Worm (Caenorhabditis elegans) whole organism, L1 larva: Measurements from ENCODE around the gene Y39F10A.6.

Experiments
- C04F5.9 ChIP-seq: sonication (generic microtip); optimal IDR thresholded peaks from 2 replicates; lab custom pipeline; 2016; ENCODE audit warnings: missing genetic modification characterization, missing compliant biosample characterization
- C16A3.4 ChIP-seq: fragments of 150-350 bp; optimal IDR thresholded peaks from 2 replicates; lab custom pipeline; 2014; ENCODE audit warnings: missing biosample characterization, missing genetic modification characterization
- C34B4.2 ChIP-seq: sonication (generic microtip); optimal IDR thresholded peaks from 2 replicates; lab custom pipeline; 2017; ENCODE audit warnings: mild to moderate bottlenecking, missing genetic modification characterization, missing compliant biosample characterization
- ama-1 ChIP-seq: fragments of 150-350 bp; optimal IDR thresholded peaks from 2 replicates; lab custom pipeline; 2014
- ceh-82 ChIP-seq, 3 experiments: fragments of 150-350 bp in 1 of 3; sonication (generic microtip) in 2 of 3; optimal IDR thresholded peaks; 2 replicates each; lab custom pipeline; 2014 to 2017; ENCODE audit warnings: missing biosample characterization in 3 of 3, missing genetic modification characterization in 3 of 3
- dpl-1 ChIP-seq, 3 experiments: fragments of 150-350 bp in 2 of 3; sonication (generic microtip) in 1 of 3; optimal IDR thresholded peaks; 2 replicates each; lab custom pipeline; 2014 to 2017; ENCODE audit warnings: missing biosample characterization in 3 of 3, missing genetic modification characterization in 3 of 3, missing genetic modification reagents in 3 of 3
- dsc-1 ChIP-seq: sonication (generic microtip); optimal IDR thresholded peaks from 2 replicates; lab custom pipeline; 2016; ENCODE audit warnings: mild to moderate bottlenecking, missing genetic modification characterization, missing compliant biosample characterization
- efl-1 ChIP-seq, 4 experiments: fragments of 150-350 bp; optimal IDR thresholded peaks in 3 of 4; peaks in 1 of 4; 1 replicate in 1 of 4; 2 replicates in 3 of 4; lab custom pipeline; 2014; ENCODE audit warnings: missing biosample characterization in 2 of 4, missing genetic modification characterization in 2 of 4, missing genetic modification reagents in 2 of 4
- efl-3 ChIP-seq: fragments of 200-800 bp; sonication (Bioruptor generic); optimal IDR thresholded peaks from 2 replicates; lab custom pipeline; 2018; ENCODE audit warnings: mild to moderate bottlenecking, missing genetic modification characterization, missing compliant biosample characterization
- egl-13 ChIP-seq: sonication (generic microtip); optimal IDR thresholded peaks from 2 replicates; lab custom pipeline; 2016; ENCODE audit warnings: missing genotype, missing genetic modification reagents, missing genetic modification characterization, missing compliant biosample characterization
- egl-27 ChIP-seq, 2 experiments: fragments of 150-350 bp in 1 of 2; sonication (generic microtip); optimal IDR thresholded peaks; 3 replicates each; lab custom pipeline; 2017 to 2018; ENCODE audit warnings: missing biosample characterization in 2 of 2, missing genetic modification characterization in 2 of 2, missing genetic modification reagents in 2 of 2
- elt-2 ChIP-seq: sonication (generic microtip); optimal IDR thresholded peaks from 2 replicates; lab custom pipeline; 2016; ENCODE audit warnings: missing genetic modification characterization, mild to moderate bottlenecking, inconsistent platforms, missing compliant biosample characterization, missing genetic modification reagents
- fkh-10 ChIP-seq: sonication (generic microtip); optimal IDR thresholded peaks from 2 replicates; lab custom pipeline; 2017; ENCODE audit warnings: missing biosample characterization, missing genetic modification reagents, missing genetic modification characterization
- fkh-8 ChIP-seq: sonication (generic microtip); optimal IDR thresholded peaks from 2 replicates; lab custom pipeline; 2016; ENCODE audit warnings: mild to moderate bottlenecking, missing genetic modification characterization, missing compliant biosample characterization
- fos-1 ChIP-seq: fragments of 150-350 bp; optimal IDR thresholded peaks from 2 replicates; lab custom pipeline; 2014; ENCODE audit warnings: missing biosample characterization, missing genetic modification characterization
- hlh-4 ChIP-seq: sonication (generic microtip); optimal IDR thresholded peaks from 2 replicates; lab custom pipeline; 2016; ENCODE audit warnings: mild to moderate bottlenecking, missing genetic modification characterization, missing compliant biosample characterization
- hpl-2 ChIP-seq: fragments of 150-350 bp; optimal IDR thresholded peaks from 2 replicates; lab custom pipeline; 2014; ENCODE audit warnings: missing biosample characterization, missing genetic modification reagents, missing genetic modification characterization
- lin-14 ChIP-seq: fragments of 200-800 bp; sonication (Bioruptor generic); optimal IDR thresholded peaks from 2 replicates; lab custom pipeline; 2018; ENCODE audit warnings: mild to moderate bottlenecking, missing genetic modification characterization, moderate library complexity, missing compliant biosample characterization
- lin-35 ChIP-seq, 2 experiments: fragments of 150-350 bp; optimal IDR thresholded peaks; 2 replicates each; lab custom pipeline; 2014; ENCODE audit warnings: missing biosample characterization in 2 of 2, missing genetic modification characterization in 2 of 2, missing genetic modification reagents in 2 of 2
- lir-3 ChIP-seq: sonication (generic microtip); optimal IDR thresholded peaks from 2 replicates; lab custom pipeline; 2016; ENCODE audit warnings: mild to moderate bottlenecking, missing genetic modification characterization, moderate library complexity, missing compliant biosample characterization; ENCODE audit not compliant: poor library complexity
- lsy-2 ChIP-seq, 2 experiments: fragments of 150-350 bp; optimal IDR thresholded peaks; 2 replicates each; lab custom pipeline; 2014; ENCODE audit warnings: missing biosample characterization in 2 of 2, missing genetic modification characterization in 2 of 2
- mab-9 ChIP-seq: fragments of 200-800 bp; sonication (Bioruptor generic); IDR thresholded peaks from 2 replicates; pipeline ENCODE4 v1.3.6; 2022; ENCODE audit warnings: missing genetic modification reagents, missing genetic modification characterization, missing compliant biosample characterization
- mdl-1 ChIP-seq, 2 experiments: fragments of 150-350 bp; optimal IDR thresholded peaks; 2 replicates each; lab custom pipeline; 2014 to 2017; ENCODE audit warnings: missing biosample characterization in 2 of 2, missing genetic modification characterization in 2 of 2, inconsistent platforms in 1 of 2
- mef-2 ChIP-seq: fragments of 150-350 bp; optimal IDR thresholded peaks from 2 replicates; lab custom pipeline; 2014; ENCODE audit warnings: missing biosample characterization, missing genetic modification characterization
- mep-1 ChIP-seq: fragments of 150-350 bp; optimal IDR thresholded peaks from 2 replicates; lab custom pipeline; 2014; ENCODE audit warnings: missing biosample characterization, missing genetic modification characterization
- nhr-12 ChIP-seq: sonication (generic microtip); optimal IDR thresholded peaks from 2 replicates; lab custom pipeline; 2017; ENCODE audit warnings: missing biosample characterization, missing genetic modification characterization
- nhr-19 ChIP-seq: fragments of 200-800 bp; sonication (Bioruptor generic); conservative IDR thresholded peaks from 2 replicates; pipeline ENCODE4 v1.3.6; 2022; ENCODE audit warnings: missing genetic modification characterization, missing compliant biosample characterization
- nhr-237 ChIP-seq: fragments of 150-350 bp; optimal IDR thresholded peaks from 2 replicates; lab custom pipeline; 2014; ENCODE audit warnings: missing biosample characterization, missing genetic modification characterization
- nhr-47 ChIP-seq: sonication (generic microtip); optimal IDR thresholded peaks from 2 replicates; lab custom pipeline; 2016; ENCODE audit warnings: mild to moderate bottlenecking, missing genetic modification characterization, moderate library complexity, missing compliant biosample characterization
- nhr-71 ChIP-seq: sonication (generic microtip); optimal IDR thresholded peaks from 2 replicates; lab custom pipeline; 2016; ENCODE audit warnings: mild to moderate bottlenecking, missing genetic modification characterization, moderate library complexity, missing compliant biosample characterization
- nhr-76 ChIP-seq: sonication (generic microtip); optimal IDR thresholded peaks from 2 replicates; lab custom pipeline; 2017; ENCODE audit warnings: missing biosample characterization, missing genetic modification characterization
- nhr-85 ChIP-seq: sonication (generic microtip); peaks from one replicate; lab custom pipeline; 2016; ENCODE audit warnings: missing genetic modification characterization, inconsistent platforms, missing compliant biosample characterization
- rnt-1 ChIP-seq: sonication (generic microtip); optimal IDR thresholded peaks from 2 replicates; lab custom pipeline; 2016; ENCODE audit warnings: mild to moderate bottlenecking, missing genetic modification characterization, moderate library complexity, missing compliant biosample characterization
- skn-1 ChIP-seq: fragments of 150-350 bp; optimal IDR thresholded peaks from 2 replicates; lab custom pipeline; 2014; ENCODE audit warnings: missing biosample characterization, missing genetic modification characterization
- snu-23 ChIP-seq: sonication (generic microtip); optimal IDR thresholded peaks from 2 replicates; lab custom pipeline; 2016; ENCODE audit warnings: missing genetic modification characterization, missing compliant biosample characterization
- swsn-7 ChIP-seq: sonication (generic microtip); optimal IDR thresholded peaks from 2 replicates; lab custom pipeline; 2016; ENCODE audit warnings: missing genetic modification characterization, missing compliant biosample characterization
- tbx-2 ChIP-seq: sonication (generic microtip); optimal IDR thresholded peaks from 2 replicates; lab custom pipeline; 2016; ENCODE audit warnings: missing genetic modification characterization, missing compliant biosample characterization
- tlp-1 ChIP-seq: fragments of 150-350 bp; optimal IDR thresholded peaks from 2 replicates; lab custom pipeline; 2014; ENCODE audit warnings: missing biosample characterization, missing genetic modification characterization
- unc-62 ChIP-seq: fragments of 150-350 bp; optimal IDR thresholded peaks from 2 replicates; lab custom pipeline; 2014; ENCODE audit warnings: missing biosample characterization, missing genetic modification reagents, missing genetic modification characterization
- unc-86 ChIP-seq: sonication (generic microtip); optimal IDR thresholded peaks from 2 replicates; lab custom pipeline; 2016; ENCODE audit warnings: missing genetic modification characterization, missing compliant biosample characterization
- unc-98 ChIP-seq: fragments of 200-800 bp; sonication (Bioruptor generic); IDR thresholded peaks from 2 replicates; pipeline ENCODE4 v1.3.6; 2022; ENCODE audit warnings: missing genetic modification characterization, missing compliant biosample characterization
- xbp-1 ChIP-seq: sonication (generic microtip); optimal IDR thresholded peaks from 2 replicates; lab custom pipeline; 2016; ENCODE audit warnings: missing genetic modification characterization, missing compliant biosample characterization
- zag-1 ChIP-seq: fragments of 150-350 bp; optimal IDR thresholded peaks from 2 replicates; lab custom pipeline; 2014; ENCODE audit warnings: missing biosample characterization, missing genetic modification characterization

Y39F10A.6 gene

ce11 chrII:759788-760187 is 23.6 kb downstream of the Y39F10A.6 start:
- TF ChIP-seq lin-14 (GFP tag; lab: Kevin White, UChicago), result peak; percentile 85
- peak; percentile 35 for TF ChIP-seq unc-86 (tag; lab: Kevin White, UChicago)
- peak; percentile 12 for TF ChIP-seq fos-1 (tag; lab: Kevin White, UChicago)
- TF ChIP-seq C16A3.4, result no peak
- peak; percentile 60 for TF ChIP-seq nhr-47 (tag; lab: Kevin White, UChicago)
- peak; percentile 41 for TF ChIP-seq xbp-1 (tag; lab: Kevin White, UChicago)
- TF ChIP-seq nhr-71 (tag; lab: Kevin White, UChicago), result peak; percentile 68
- TF ChIP-seq mep-1, result peak; percentile 33
- TF ChIP-seq tlp-1 (tag; lab: Kevin White, UChicago), result no peak
- no peak for TF ChIP-seq C04F5.9 (tag; lab: Kevin White, UChicago)
- TF ChIP-seq nhr-19 (GFP tag; lab: Robert Waterston, UW), result no peak; the same call in 1 of the 2 replicates
- peak; percentile 45 for TF ChIP-seq skn-1
- no peak for TF ChIP-seq elt-2 (tag; lab: Kevin White, UChicago)
- TF ChIP-seq egl-27 (tag; optimal IDR thresholded peaks at IDR 0.05; lab: Kevin White, UChicago), result no peak
- TF ChIP-seq dpl-1 (GFP tag; optimal IDR thresholded peaks at IDR 0.05; lab: Kevin White, UChicago), result peak in 1 of 3 experiments; percentile 40
- TF ChIP-seq C34B4.2 (tag; lab: Kevin White, UChicago), result no peak
- no peak for TF ChIP-seq mef-2 (tag; lab: Kevin White, UChicago)
- TF ChIP-seq ceh-82 (tag; optimal IDR thresholded peaks at IDR 0.05; lab: Kevin White, UChicago), result peak; percentile 36 to 60 (median 60)
- TF ChIP-seq mdl-1 (tag; optimal IDR thresholded peaks at IDR 0.05; lab: Kevin White, UChicago), result no peak
- TF ChIP-seq ama-1 (lab: Kevin White, UChicago), result no peak
- TF ChIP-seq rnt-1 (tag; lab: Kevin White, UChicago), result peak; percentile 28
- TF ChIP-seq unc-98 (GFP tag; lab: Robert Waterston, UW), result no peak
- no peak for TF ChIP-seq nhr-85 (tag; lab: Kevin White, UChicago)
- TF ChIP-seq efl-1 (optimal IDR thresholded peaks at IDR 0.05; lab: Kevin White, UChicago), result peak; percentile 33 to 35
- TF ChIP-seq efl-1 (GFP tag; optimal IDR thresholded peaks at IDR 0.05 in 1 of 2; lab: Kevin White, UChicago), result peak in 1 of 2 experiments; percentile 81
- no peak for TF ChIP-seq unc-62 (GFP tag; lab: Kevin White, UChicago)
- TF ChIP-seq nhr-76 (tag; lab: Kevin White, UChicago), result no peak
- TF ChIP-seq efl-3, result no peak
- 0 out of 2 replicates have a peak, but pooled peaks have one; percentile 42 for TF ChIP-seq mab-9 (GFP tag; lab: Robert Waterston, UW)
- TF ChIP-seq snu-23 (GFP tag; lab: Kevin White, UChicago), result peak; percentile 54
- TF ChIP-seq tbx-2 (tag; lab: Kevin White, UChicago), result peak; percentile 27
- TF ChIP-seq lin-35 (GFP tag; optimal IDR thresholded peaks at IDR 0.05; lab: Kevin White, UChicago), result peak in 1 of 2 experiments; percentile 38
- no peak for TF ChIP-seq lir-3 (tag; lab: Kevin White, UChicago)
- TF ChIP-seq hlh-4, result no peak
- TF ChIP-seq swsn-7 (tag; lab: Kevin White, UChicago), result peak; percentile 41
- TF ChIP-seq fkh-10 (GFP tag; lab: Kevin White, UChicago), result peak; percentile 61
- peak; percentile 90 for TF ChIP-seq fkh-8
- peak; percentile 50 for TF ChIP-seq egl-13 (tag; lab: Kevin White, UChicago)
- peak; percentile 60 for TF ChIP-seq zag-1 (tag; lab: Kevin White, UChicago)
- TF ChIP-seq lsy-2 (tag; optimal IDR thresholded peaks at IDR 0.05; lab: Kevin White, UChicago), result peak; percentile 24 to 67
- TF ChIP-seq dsc-1 (tag; lab: Kevin White, UChicago), result peak; percentile 78

ce11 chrII:757224-757623 is 26.2 kb downstream of the Y39F10A.6 start:
- no peak for TF ChIP-seq hpl-2 (GFP tag; lab: Kevin White, UChicago)
- TF ChIP-seq nhr-237 (tag; lab: Kevin White, UChicago), result no peak
- no peak for TF ChIP-seq hlh-4
- no peak for TF ChIP-seq nhr-12 (tag; lab: Kevin White, UChicago)
- TF ChIP-seq mab-9 (GFP tag; lab: Robert Waterston, UW), result no peak
- TF ChIP-seq nhr-47 (tag; lab: Kevin White, UChicago), result no peak
- no peak for TF ChIP-seq rnt-1 (tag; lab: Kevin White, UChicago)
- TF ChIP-seq, all 84 proteins: peak for 0
